Fruit fly (Drosophila melanogaster) whole organism, adult: ENCODE measurements around the gene hth.

Source experiments
- CG11617 ChIP-seq: fragments of 200-800 bp; sonication (Bioruptor generic); optimal IDR thresholded peaks from 2 replicates; lab custom pipeline; 2017; ENCODE audit warnings: mild to moderate bottlenecking, missing biosample characterization, missing genetic modification reagents, missing genetic modification characterization
- CG12768 ChIP-seq: fragments of 200-800 bp; sonication (Bioruptor generic); optimal IDR thresholded peaks from 2 replicates; lab custom pipeline; 2017; ENCODE audit warnings: missing biosample characterization, missing genetic modification characterization, mild to moderate bottlenecking, moderate library complexity, missing genetic modification reagents
- CG14711 ChIP-seq: fragments of 200-800 bp; sonication (Bioruptor generic); optimal IDR thresholded peaks from 2 replicates; lab custom pipeline; 2018; ENCODE audit warnings: missing biosample characterization, mild to moderate bottlenecking, missing genetic modification characterization, moderate library complexity
- CG1620 ChIP-seq: fragments of 200-800 bp; sonication (Bioruptor generic); optimal IDR thresholded peaks from 2 replicates; lab custom pipeline; 2016; ENCODE audit warnings: missing biosample characterization, missing genetic modification characterization
- CG33017 ChIP-seq: fragments of 200-800 bp; sonication (Bioruptor generic); optimal IDR thresholded peaks from 2 replicates; lab custom pipeline; 2018; ENCODE audit warnings: missing biosample characterization, mild to moderate bottlenecking, missing genetic modification characterization, moderate library complexity
- CG5204 ChIP-seq: fragments of 200-800 bp; sonication (Bioruptor generic); optimal IDR thresholded peaks from 2 replicates; lab custom pipeline; 2016; ENCODE audit warnings: missing biosample characterization, missing genetic modification characterization
- CG7045 ChIP-seq: fragments of 200-800 bp; sonication (Bioruptor generic); optimal IDR thresholded peaks from 2 replicates; lab custom pipeline; 2017; ENCODE audit warnings: missing biosample characterization, mild to moderate bottlenecking, missing genetic modification characterization
- CG7101 ChIP-seq: fragments of 200-800 bp; sonication (Bioruptor generic); optimal IDR thresholded peaks from 2 replicates; lab custom pipeline; 2018; ENCODE audit warnings: missing biosample characterization, mild to moderate bottlenecking, missing genetic modification characterization, moderate library complexity
- Clk ChIP-seq: fragments of 200-800 bp; sonication (Bioruptor generic); optimal IDR thresholded peaks from 2 replicates; lab custom pipeline; 2017; ENCODE audit warnings: missing biosample characterization, missing genetic modification characterization
- Crg-1 ChIP-seq: fragments of 200-800 bp; sonication (Bioruptor generic); optimal IDR thresholded peaks from 2 replicates; lab custom pipeline; 2016; ENCODE audit warnings: missing biosample characterization, missing genetic modification characterization
- Hr96 ChIP-seq: fragments of 200-800 bp; sonication (Bioruptor generic); optimal IDR thresholded peaks from 2 replicates; lab custom pipeline; 2016; ENCODE audit warnings: missing biosample characterization, missing genetic modification characterization
- Mnt ChIP-seq: fragments of 200-800 bp; sonication (Bioruptor generic); optimal IDR thresholded peaks from 2 replicates; lab custom pipeline; 2016; ENCODE audit warnings: missing biosample characterization, mild to moderate bottlenecking, missing genetic modification characterization
- bab1 ChIP-seq: fragments of 200-800 bp; sonication (Bioruptor generic); optimal IDR thresholded peaks from 3 replicates; lab custom pipeline; 2019; ENCODE audit warnings: missing biosample characterization, mild to moderate bottlenecking, missing genetic modification characterization, moderate library complexity
- cic ChIP-seq: fragments of 200-800 bp; sonication (Bioruptor generic); optimal IDR thresholded peaks from 2 replicates; lab custom pipeline; 2017; ENCODE audit warnings: missing biosample characterization, mild to moderate bottlenecking, missing genetic modification characterization, moderate library complexity
- cnc ChIP-seq, 2 experiments: fragments of >200 bp; optimal IDR thresholded peaks; 2 replicates each; lab custom pipeline; 2017
- kay ChIP-seq: fragments of 200-800 bp; sonication (Bioruptor generic); peaks from one replicate; lab custom pipeline; 2016; ENCODE audit warnings: missing biosample characterization, missing genetic modification characterization, borderline replicate concordance
- ovo ChIP-seq: fragments of 200-800 bp; sonication (Bioruptor generic); optimal IDR thresholded peaks from 2 replicates; lab custom pipeline; 2016; ENCODE audit warnings: missing biosample characterization, missing genetic modification characterization
- pad ChIP-seq: fragments of 200-800 bp; sonication (Bioruptor generic); optimal IDR thresholded peaks from 3 replicates; lab custom pipeline; 2017; ENCODE audit warnings: missing biosample characterization, missing genetic modification characterization, mild to moderate bottlenecking, moderate library complexity, missing genetic modification reagents
- tj ChIP-seq: fragments of 200-800 bp; sonication (Bioruptor generic); optimal IDR thresholded peaks from 3 replicates; lab custom pipeline; 2017; ENCODE audit warnings: missing biosample characterization, mild to moderate bottlenecking, missing genetic modification characterization, moderate library complexity
- toe ChIP-seq: fragments of 200-800 bp; sonication (Bioruptor generic); optimal IDR thresholded peaks from 2 replicates; lab custom pipeline; 2016; ENCODE audit warnings: missing biosample characterization, missing genetic modification characterization

hth gene

DNA sequence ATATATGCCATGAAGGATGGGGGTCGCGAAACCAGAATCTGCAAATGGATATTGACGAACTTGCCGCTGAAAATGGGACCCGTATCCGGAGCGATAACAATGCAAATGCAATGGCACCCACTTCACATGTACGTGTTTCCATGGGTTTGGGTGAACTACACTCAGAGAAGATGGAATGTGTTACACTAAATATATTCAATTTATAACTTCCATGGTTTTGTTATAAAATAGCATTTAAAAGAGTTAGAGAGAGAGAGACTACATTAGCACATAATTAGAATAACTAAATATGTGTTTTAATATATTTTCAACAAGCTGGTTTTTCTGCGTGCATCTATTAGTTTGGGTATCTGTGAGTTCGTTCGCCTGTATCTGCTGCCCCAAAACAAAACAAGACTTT lies 11.1 kb downstream of the hth start:
- no peak for TF ChIP-seq Hr96 (GFP tag; lab: Kevin White, UChicago)
- TF ChIP-seq CG5204: no peak
- no peak for TF ChIP-seq CG14711 (tag; lab: Kevin White, UChicago)
- TF ChIP-seq CG7101: no peak
- TF ChIP-seq pad (GFP tag; lab: Kevin White, UChicago): no peak
- no peak for TF ChIP-seq tj (GFP tag; lab: Kevin White, UChicago)

- TF ChIP-seq CG5204 (no peak), CG33017 (tag; lab: Kevin White, UChicago) (no peak), toe (GFP tag; lab: Kevin White, UChicago) (no peak), CG1620 (GFP tag; lab: Kevin White, UChicago) (no peak), Crg-1 (no peak), Clk (no peak), Mnt (GFP tag; lab: Kevin White, UChicago) (no peak), kay (GFP tag; lab: Kevin White, UChicago) (no peak)
Observed at dm6 chr3R:10626556-10627121, 12.7 kb downstream of the hth start.

- TF ChIP-seq Hr96 (GFP tag; lab: Kevin White, UChicago): no peak
- no peak for TF ChIP-seq Clk
- TF ChIP-seq Crg-1: no peak
Observed at dm6 chr3R:10626066-10626465, 13.3 kb downstream of the hth start.

- TF ChIP-seq toe (GFP tag; lab: Kevin White, UChicago): no peak
- no peak for TF ChIP-seq CG1620 (GFP tag; lab: Kevin White, UChicago)
- TF ChIP-seq CG7045 (GFP tag; lab: Kevin White, UChicago): no peak
- no peak for TF ChIP-seq Mnt (GFP tag; lab: Kevin White, UChicago)
- no peak for TF ChIP-seq CG11617 (GFP tag; lab: Kevin White, UChicago)
- no peak for TF ChIP-seq Crg-1
- TF ChIP-seq cic (GFP tag; lab: Kevin White, UChicago): no peak
- no peak for TF ChIP-seq Hr96 (GFP tag; lab: Kevin White, UChicago)
- TF ChIP-seq cnc (optimal IDR thresholded peaks at IDR 0.05; lab: Kevin White, UChicago): no peak
- no peak for TF ChIP-seq Clk
- TF ChIP-seq CG5204: no peak
- no peak for TF ChIP-seq ovo (GFP tag; lab: Kevin White, UChicago)
- TF ChIP-seq pad (GFP tag; lab: Kevin White, UChicago): no peak
- no peak for TF ChIP-seq CG14711 (tag; lab: Kevin White, UChicago)
Observed at dm6 chr3R:10624150-10624804, 15.1 kb downstream of the hth start.

DNA sequence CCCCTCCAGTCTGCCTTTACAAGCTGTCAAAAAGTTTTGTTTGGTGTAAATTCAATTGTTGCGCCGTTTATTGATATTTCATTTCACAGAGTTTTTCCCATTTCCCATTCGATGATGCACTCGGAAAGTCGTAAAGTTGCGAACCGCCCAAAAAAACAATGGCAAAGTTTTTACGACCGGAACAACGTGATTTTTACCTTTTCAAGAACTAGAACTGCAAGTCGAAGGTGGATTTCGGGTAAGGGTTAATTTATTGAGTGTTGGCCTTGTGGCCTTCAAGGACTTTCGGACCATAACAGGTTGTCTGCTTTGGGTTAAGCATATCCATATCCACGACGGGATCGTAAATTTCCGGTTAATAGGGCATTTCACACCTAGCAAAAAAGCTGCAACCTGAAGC lies 15.7 kb downstream of the hth start:
- TF ChIP-seq CG5204 (no peak), CG11617 (GFP tag; lab: Kevin White, UChicago) (no peak), cic (GFP tag; lab: Kevin White, UChicago) (no peak), Mnt (GFP tag; lab: Kevin White, UChicago) (no peak), CG14711 (tag; lab: Kevin White, UChicago) (no peak), bab1 (GFP tag; lab: Kevin White, UChicago) (no peak), toe (GFP tag; lab: Kevin White, UChicago) (no peak), CG12768 (GFP tag; lab: Kevin White, UChicago) (no peak), CG1620 (GFP tag; lab: Kevin White, UChicago) (no peak), Hr96 (GFP tag; lab: Kevin White, UChicago) (no peak), kay (GFP tag; lab: Kevin White, UChicago) (no peak), CG7045 (GFP tag; lab: Kevin White, UChicago) (no peak), CG33017 (tag; lab: Kevin White, UChicago) (no peak)

- TF ChIP-seq pad (GFP tag; lab: Kevin White, UChicago) (peak; percentile 100), CG12768 (GFP tag; lab: Kevin White, UChicago) (no peak), CG5204 (no peak), cnc (optimal IDR thresholded peaks at IDR 0.05; lab: Kevin White, UChicago) (no peak)
Observed at dm6 chr3R:10622151-10622550, 17.2 kb downstream of the hth start.

DNA sequence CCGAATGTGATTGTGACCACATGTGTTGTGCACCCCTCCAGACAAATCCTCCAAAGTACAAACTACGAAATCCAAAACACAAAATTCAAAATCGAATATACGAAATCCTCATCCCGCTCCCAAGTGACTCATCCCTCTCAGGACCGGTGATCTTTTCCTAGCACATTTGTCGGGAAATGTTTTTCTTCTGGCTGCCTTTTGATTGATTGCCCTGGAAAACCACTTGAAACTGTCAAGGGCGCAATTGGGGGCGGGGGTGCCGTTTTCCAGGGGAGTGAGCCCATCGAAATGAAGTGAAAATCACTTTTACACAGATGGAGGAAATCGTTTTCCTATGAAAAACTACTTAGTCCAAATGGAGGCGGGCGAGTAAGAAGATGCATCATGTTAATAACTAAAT lies 20.5 kb downstream of the hth start:
- TF ChIP-seq CG5204 (no peak), Hr96 (GFP tag; lab: Kevin White, UChicago) (no peak), toe (GFP tag; lab: Kevin White, UChicago) (no peak), kay (GFP tag; lab: Kevin White, UChicago) (no peak), CG33017 (tag; lab: Kevin White, UChicago) (no peak), bab1 (GFP tag; lab: Kevin White, UChicago) (no peak), Mnt (GFP tag; lab: Kevin White, UChicago) (no peak), CG7045 (GFP tag; lab: Kevin White, UChicago) (no peak), Crg-1 (no peak), tj (GFP tag; lab: Kevin White, UChicago) (no peak), pad (GFP tag; lab: Kevin White, UChicago) (no peak), CG1620 (GFP tag; lab: Kevin White, UChicago) (no peak), Clk (no peak)
